Worm (Caenorhabditis elegans): ENCODE measurements around the gene W01C8.5.

ce11 chrX:5653813-5654212, 43.3 kb downstream of the W01C8.5 start, which contains the start of gene T22B7.7:
- TF ChIP-seq mep-1 (tag; optimal IDR thresholded peaks at IDR 0.05) (no peak), lin-13 (tag; optimal IDR thresholded peaks at IDR 0.05) (no peak), cnd-1 (tag; optimal IDR thresholded peaks at IDR 0.05) (no peak)

Measured in whole organism, mixed stage, embryonic.